Worm (Caenorhabditis elegans): Measurements from ENCODE around the gene rbr-2.

The rbr-2 gene

DNA sequence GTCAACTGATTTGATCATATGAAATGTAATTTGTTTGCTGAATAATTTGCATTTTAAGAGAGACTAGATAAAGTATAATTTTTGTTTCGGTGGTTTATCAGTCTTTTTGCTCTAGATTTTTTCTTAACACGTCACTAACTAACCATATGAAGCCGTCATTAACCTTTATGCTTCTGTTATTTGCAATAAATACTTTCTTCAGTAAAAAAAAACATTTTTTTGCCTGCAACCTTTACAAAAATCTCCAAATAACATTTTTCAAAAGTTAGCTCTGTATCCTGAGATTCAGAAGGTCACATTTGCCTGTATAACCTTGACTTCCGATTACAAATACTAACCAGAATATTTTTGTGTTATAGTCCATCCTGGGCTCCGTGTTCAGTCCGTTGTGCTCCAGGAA is 50.9 kb downstream of the rbr-2 start:
- TF ChIP-seq ces-1 (GFP tag; optimal IDR thresholded peaks at IDR 0.05) = no peak
- no peak for TF ChIP-seq hlh-1 (tag; optimal IDR thresholded peaks at IDR 0.05)
- TF ChIP-seq lin-13 (tag; optimal IDR thresholded peaks at IDR 0.05) = no peak
- TF ChIP-seq nhr-12 (tag; optimal IDR thresholded peaks at IDR 0.05) = no peak
- no peak for TF ChIP-seq mls-2 (tag; optimal IDR thresholded peaks at IDR 0.05)
- TF ChIP-seq elt-1 (tag; optimal IDR thresholded peaks at IDR 0.05; ENCODE audit: borderline replicate concordance, insufficient read depth) = no peak
- no peak for TF ChIP-seq drap-1 (GFP tag; optimal IDR thresholded peaks at IDR 0.05)
- TF ChIP-seq nhr-76 (tag; optimal IDR thresholded peaks at IDR 0.05) = no peak
- TF ChIP-seq sem-2 (GFP tag; optimal IDR thresholded peaks at IDR 0.05) = no peak
- TF ChIP-seq nhr-28 (tag; optimal IDR thresholded peaks at IDR 0.05) = no peak
- TF ChIP-seq unc-120 (tag; optimal IDR thresholded peaks at IDR 0.05; ENCODE audit: poor library complexity, severe bottlenecking) = no peak
- no peak for TF ChIP-seq lsy-2 (tag; optimal IDR thresholded peaks at IDR 0.05)
- TF ChIP-seq unc-62 (GFP tag; optimal IDR thresholded peaks at IDR 0.05) = no peak
- TF ChIP-seq ceh-39 (tag; optimal IDR thresholded peaks at IDR 0.05) = no peak

- TF ChIP-seq M03D4.4 (tag; optimal IDR thresholded peaks at IDR 0.05) (no peak), unc-39 (tag; optimal IDR thresholded peaks at IDR 0.05) (no peak), elt-3 (tag; optimal IDR thresholded peaks at IDR 0.05) (no peak), mep-1 (tag; optimal IDR thresholded peaks at IDR 0.05) (no peak), ces-1 (GFP tag; optimal IDR thresholded peaks at IDR 0.05) (no peak), nhr-12 (tag; optimal IDR thresholded peaks at IDR 0.05) (no peak), unc-62 (GFP tag; optimal IDR thresholded peaks at IDR 0.05) (no peak), zip-8 (tag; optimal IDR thresholded peaks at IDR 0.05) (no peak), hlh-1 (tag; optimal IDR thresholded peaks at IDR 0.05) (no peak), nhr-28 (tag; optimal IDR thresholded peaks at IDR 0.05) (no peak), unc-120 (tag; optimal IDR thresholded peaks at IDR 0.05; ENCODE audit: poor library complexity, severe bottlenecking) (no peak), drap-1 (GFP tag; optimal IDR thresholded peaks at IDR 0.05) (no peak), ham-2 (GFP tag; optimal IDR thresholded peaks at IDR 0.05) (no peak), ztf-11 (tag; optimal IDR thresholded peaks at IDR 0.05) (no peak), mls-2 (tag; optimal IDR thresholded peaks at IDR 0.05) (no peak), tbx-8 (GFP tag; optimal IDR thresholded peaks at IDR 0.05) (no peak)
These were observed 51.8 kb downstream of the rbr-2 start for ce11 chrIV:10971636-10972199.

DNA sequence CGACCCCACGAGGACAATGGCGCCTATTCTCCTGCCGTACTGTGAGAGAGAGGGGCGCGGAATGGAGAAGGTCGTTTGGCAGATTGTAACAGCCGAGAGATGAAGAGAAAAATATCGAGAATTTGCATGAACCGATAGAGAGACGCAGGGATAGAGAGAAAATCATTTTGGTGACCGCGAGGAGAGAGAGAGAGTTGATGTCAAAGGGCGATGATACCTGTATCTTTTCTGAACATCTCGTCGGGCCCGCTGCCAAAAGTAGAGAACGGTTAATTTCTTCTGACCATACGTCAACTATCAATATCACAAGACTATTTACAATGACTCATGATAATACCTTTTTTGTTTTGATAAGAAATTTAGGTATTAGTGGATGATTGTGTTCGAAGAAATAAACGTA is 56.1 kb downstream of the rbr-2 start:
- TF ChIP-seq mep-1 (tag; optimal IDR thresholded peaks at IDR 0.05) (no peak), snpc-4 (tag; optimal IDR thresholded peaks at IDR 0.05) (no peak), elt-1 (tag; optimal IDR thresholded peaks at IDR 0.05; ENCODE audit: borderline replicate concordance, insufficient read depth) (peak; percentile 21)

All from whole organism, mixed stage, embryonic.